Worm (Caenorhabditis elegans): ENCODE results near the gene ent-1.

- TF ChIP-seq dao-5 (tag; optimal IDR thresholded peaks at IDR 0.05) (no peak), him-1 (tag; optimal IDR thresholded peaks at IDR 0.05) (no peak), W03F9.2 (tag; optimal IDR thresholded peaks at IDR 0.05) (no peak)
Observed at ce11 chrIV:11651965-11652453, 3.3 kb downstream of the ent-1 start, which contains the start of the genes acl-3 and ndub-6.

Data from whole organism, L4/young adult.